Worm (Caenorhabditis elegans) whole organism, young adult: ENCODE measurements around the gene ZK896.1.

Experiments used
- madf-6 ChIP-seq: fragments of 200-800 bp; sonication (Bioruptor generic); IDR thresholded peaks from 2 replicates; pipeline ENCODE4 v1.3.6; 2022; ENCODE audit warnings: missing genetic modification reagents, missing genetic modification characterization, missing compliant biosample characterization
- snpc-4 ChIP-seq, 5 experiments: fragments of 150-350 bp in 1 of 5; sonication (generic microtip) in 4 of 5; optimal IDR thresholded peaks; 2 replicates each; lab custom pipeline; 2014 to 2018; ENCODE audit warnings: missing genetic modification characterization in 5 of 5, missing biosample characterization in 3 of 5, antibody characterized with exemption in 2 of 5, mild to moderate bottlenecking in 2 of 5, missing compliant biosample characterization in 2 of 5, missing genotype in 2 of 5, moderate library complexity in 2 of 5, missing genetic modification reagents in 1 of 5

DNA sequence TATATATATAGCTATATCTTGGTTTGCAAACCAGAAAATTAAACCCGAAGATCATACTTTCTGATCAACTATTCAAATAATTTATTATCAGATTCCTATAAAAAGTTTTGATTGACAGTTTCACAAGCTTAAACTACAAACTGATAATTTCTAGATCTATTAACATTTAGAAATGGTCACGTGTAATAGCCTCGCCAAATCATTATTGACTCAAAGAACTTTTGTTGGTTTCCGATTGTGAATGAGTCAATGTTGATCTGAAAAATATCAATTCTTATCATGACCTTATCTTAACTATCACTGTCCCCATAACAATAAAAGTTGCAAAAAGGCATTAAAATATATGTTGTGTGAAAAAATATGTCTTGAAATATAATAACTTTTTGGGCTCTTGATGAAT, 33.0 kb downstream of the ZK896.1 start:
- TF ChIP-seq snpc-4 (GFP tag; optimal IDR thresholded peaks at IDR 0.05; lab: Kevin White, UChicago) (no peak), snpc-4 (tag; optimal IDR thresholded peaks at IDR 0.05; lab: Kevin White, UChicago) (no peak), madf-6 (no peak)
